Fruit fly (Drosophila melanogaster): ENCODE measurements around the gene CG5880.

CG5880 gene

dm6 chr3R:27149884-27150676 is 33.5 kb downstream of the CG5880 start (continued):
- TF ChIP-seq H15 (GFP tag; IDR thresholded peaks at IDR 0.05) (no peak), HHEX (GFP tag; optimal IDR thresholded peaks at IDR 0.05) (no peak), CG12104 (GFP tag; optimal IDR thresholded peaks at IDR 0.05) (no peak), Hr78 (GFP tag; optimal IDR thresholded peaks at IDR 0.05) (no peak), CG18262 (tag; optimal IDR thresholded peaks at IDR 0.05) (no peak), Elba2 (GFP tag; optimal IDR thresholded peaks at IDR 0.05) (peak; percentile 65), org-1 (GFP tag; optimal IDR thresholded peaks at IDR 0.05) (no peak), Dbx (GFP tag; IDR thresholded peaks at IDR 0.05) (no peak), ci (GFP tag; IDR thresholded peaks at IDR 0.05) (no peak), scrt (GFP tag; optimal IDR thresholded peaks at IDR 0.05) (peak; percentile 41), D19B (GFP tag; optimal IDR thresholded peaks at IDR 0.05) (no peak), Med (GFP tag) (peak; percentile 61), BtbVII (GFP tag; optimal IDR thresholded peaks at IDR 0.05) (peak; percentile 4), CG7556 (GFP tag; optimal IDR thresholded peaks at IDR 0.05) (no peak), PHDP (tag; optimal IDR thresholded peaks at IDR 0.05) (peak; percentile 1), exex (tag; optimal IDR thresholded peaks at IDR 0.05) (peak; percentile 71), CG8359 (GFP tag; optimal IDR thresholded peaks at IDR 0.05; ENCODE audit: borderline replicate concordance) (no peak), pb (GFP tag; optimal IDR thresholded peaks at IDR 0.05) (no peak), br (optimal IDR thresholded peaks at IDR 0.05) (no peak), psq (GFP tag; optimal IDR thresholded peaks at IDR 0.05) (peak; percentile 32), az2 (GFP tag; optimal IDR thresholded peaks at IDR 0.05) (no peak), ftz-f1 (GFP tag; optimal IDR thresholded peaks at IDR 0.05) (peak; percentile 68), peb (GFP tag; IDR thresholded peaks at IDR 0.05) (no peak), ro (GFP tag; IDR thresholded peaks at IDR 0.05) (no peak), pho (GFP tag; optimal IDR thresholded peaks at IDR 0.05) (no peak), disco-r (GFP tag; optimal IDR thresholded peaks at IDR 0.05) (no peak), CG5245 (GFP tag; optimal IDR thresholded peaks at IDR 0.05) (no peak), Ets65A (GFP tag) (no peak), CG2889 (GFP tag; IDR thresholded peaks at IDR 0.05) (no peak), CG1832 (GFP tag; optimal IDR thresholded peaks at IDR 0.05) (peak; percentile 53), Atf6 (GFP tag; IDR thresholded peaks at IDR 0.05) (no peak), CG10543 (GFP tag; optimal IDR thresholded peaks at IDR 0.05) (no peak), CG9817 (tag; optimal IDR thresholded peaks at IDR 0.05) (no peak), CG9215 (GFP tag; IDR thresholded peaks at IDR 0.05) (no peak)

- TF ChIP-seq prd (optimal IDR thresholded peaks at IDR 0.05) (no peak), prd (GFP tag; IDR thresholded peaks at IDR 0.05) (no peak), Opbp (GFP tag; IDR thresholded peaks at IDR 0.05; ENCODE audit: partially characterized antibody) (no peak), CG12299 (tag; optimal IDR thresholded peaks at IDR 0.05) (peak; percentile 42), Max (GFP tag; optimal IDR thresholded peaks at IDR 0.05) (peak; percentile 45), CG7786 (GFP tag; optimal IDR thresholded peaks at IDR 0.05) (peak; percentile 38), Nf-YC (tag; optimal IDR thresholded peaks at IDR 0.05) (peak; percentile 62), Doc2 (GFP tag; IDR thresholded peaks at IDR 0.05) (no peak), Ada2b (GFP tag; IDR thresholded peaks at IDR 0.05) (no peak), disco-r (GFP tag; optimal IDR thresholded peaks at IDR 0.05) (no peak), ab (GFP tag; optimal IDR thresholded peaks at IDR 0.05) (no peak), bbx (GFP tag; IDR thresholded peaks at IDR 0.05; ENCODE audit: partially characterized antibody) (no peak), gsb (GFP tag; IDR thresholded peaks at IDR 0.05) (no peak), fd102C (GFP tag; optimal IDR thresholded peaks at IDR 0.05) (no peak), hb (GFP tag; IDR thresholded peaks at IDR 0.05; ENCODE audit: partially characterized antibody) (no peak), Sry-β (GFP tag; optimal IDR thresholded peaks at IDR 0.05) (peak; percentile 47), Hmx (GFP tag; optimal IDR thresholded peaks at IDR 0.05) (no peak), en (GFP tag; optimal IDR thresholded peaks at IDR 0.05) (no peak)
Measured at dm6 chr3R:27150685-27151515, 34.4 kb downstream of the CG5880 start, which contains the start of gene CG6051. TSS of gene CG6051 (minus strand) at chr3R:27151069.

Data from whole organism, embryonic.